Worm (Caenorhabditis elegans) whole organism, young adult: ENCODE results near the gene paf-2.
A peak's percentile ranks its signal among the peaks of the same experiment; 100 is the strongest.

Source experiments
- B0019.2 ChIP-seq: fragments of 200-800 bp; sonication (Bioruptor generic); conservative IDR thresholded peaks from 2 replicates; pipeline ENCODE4 v1.3.6; 2022; ENCODE audit warnings: missing genetic modification reagents, missing genetic modification characterization, missing compliant biosample characterization
- D2030.7 ChIP-seq: fragments of 200-800 bp; sonication (Bioruptor generic); IDR thresholded peaks from 2 replicates; pipeline ENCODE4 v1.3.6; 2022; ENCODE audit warnings: missing genetic modification reagents, missing genetic modification characterization, missing compliant biosample characterization
- F10E7.11 ChIP-seq: sonication (generic microtip); optimal IDR thresholded peaks from 2 replicates; lab custom pipeline; 2017; ENCODE audit warnings: mild to moderate bottlenecking, missing genetic modification characterization, moderate library complexity, missing compliant biosample characterization
- F22D6.2 ChIP-seq: sonication (generic microtip); optimal IDR thresholded peaks from 2 replicates; lab custom pipeline; 2016; ENCODE audit warnings: mild to moderate bottlenecking, missing genetic modification characterization, missing compliant biosample characterization
- F37B4.10 ChIP-seq: fragments of 200-800 bp; sonication (Bioruptor generic); IDR thresholded peaks from 2 replicates; pipeline ENCODE4 v1.3.6; 2022; ENCODE audit warnings: missing genetic modification characterization, missing compliant biosample characterization
- F57A8.1 ChIP-seq: fragments of 200-800 bp; sonication (Bioruptor generic); optimal IDR thresholded peaks from 2 replicates; lab custom pipeline; 2018; ENCODE audit warnings: mild to moderate bottlenecking, missing genetic modification characterization, moderate library complexity, missing compliant biosample characterization
- T07F8.4 ChIP-seq: sonication (generic microtip); optimal IDR thresholded peaks from 2 replicates; lab custom pipeline; 2016; ENCODE audit warnings: mild to moderate bottlenecking, missing genetic modification characterization, moderate library complexity, missing compliant biosample characterization
- Y56A3A.18 ChIP-seq: fragments of 200-800 bp; sonication (Bioruptor generic); IDR thresholded peaks from 2 replicates; pipeline ENCODE4 v1.3.6; 2022; ENCODE audit warnings: missing genetic modification reagents, missing genetic modification characterization, missing compliant biosample characterization
- Y79H2A.3 ChIP-seq: fragments of 200-800 bp; sonication (Bioruptor generic); conservative IDR thresholded peaks from 2 replicates; pipeline ENCODE4 v1.3.6; 2022; ENCODE audit warnings: missing genetic modification reagents, missing genetic modification characterization, missing compliant biosample characterization
- Y95B8A.8 ChIP-seq: fragments of 200-800 bp; sonication (Bioruptor generic); IDR thresholded peaks from 2 replicates; pipeline ENCODE4 v1.3.6; 2022; ENCODE audit warnings: missing genetic modification reagents, missing genetic modification characterization, missing compliant biosample characterization
- ZK185.1 ChIP-seq: sonication (generic microtip); optimal IDR thresholded peaks from 2 replicates; lab custom pipeline; 2016; ENCODE audit warnings: mild to moderate bottlenecking, missing genetic modification characterization, missing compliant biosample characterization; ENCODE audit not compliant: poor library complexity, severe bottlenecking
- atf-7 ChIP-seq: sonication (generic microtip); optimal IDR thresholded peaks from 2 replicates; lab custom pipeline; 2017; ENCODE audit warnings: mild to moderate bottlenecking, missing genetic modification characterization, missing compliant biosample characterization
- ccch-3 ChIP-seq: fragments of 200-800 bp; sonication (Bioruptor generic); optimal IDR thresholded peaks from 2 replicates; lab custom pipeline; 2018; ENCODE audit warnings: mild to moderate bottlenecking, missing genetic modification characterization, missing compliant biosample characterization
- cebp-1 ChIP-seq, 2 experiments: fragments of 200-800 bp in 1 of 2; sonication (Bioruptor generic) in 1 of 2; sonication (generic microtip) in 1 of 2; IDR thresholded peaks in 1 of 2; optimal IDR thresholded peaks in 1 of 2; 2 replicates each; pipeline versions ENCODE4 v1.3.6 to Lab custom; 2017 to 2022; ENCODE audit warnings: missing compliant biosample characterization in 2 of 2, missing genetic modification characterization in 2 of 2, mild to moderate bottlenecking in 1 of 2, missing genetic modification reagents in 1 of 2, moderate library complexity in 1 of 2
- cebp-2 ChIP-seq: fragments of 200-800 bp; sonication (Bioruptor generic); IDR thresholded peaks from 2 replicates; pipeline ENCODE4 v1.3.6; 2022; ENCODE audit warnings: missing genetic modification characterization, missing compliant biosample characterization
- ceh-27 ChIP-seq: fragments of 200-800 bp; sonication (Bioruptor generic); optimal IDR thresholded peaks from 2 replicates; lab custom pipeline; 2018; ENCODE audit warnings: mild to moderate bottlenecking, missing genetic modification characterization, moderate library complexity, missing compliant biosample characterization
- chd-7 ChIP-seq: sonication (generic microtip); optimal IDR thresholded peaks from 2 replicates; lab custom pipeline; 2016; ENCODE audit warnings: mild to moderate bottlenecking, missing genetic modification characterization, moderate library complexity, missing compliant biosample characterization
- die-1 ChIP-seq: sonication (generic microtip); optimal IDR thresholded peaks from 2 replicates; lab custom pipeline; 2016; ENCODE audit warnings: missing genotype, mild to moderate bottlenecking, missing genetic modification characterization, missing compliant biosample characterization
- efl-1 ChIP-seq: fragments of 150-350 bp; optimal IDR thresholded peaks from 2 replicates; lab custom pipeline; 2014; ENCODE audit warnings: missing biosample characterization, missing genetic modification reagents, missing genetic modification characterization
- egl-18 ChIP-seq: fragments of 200-800 bp; sonication (Bioruptor generic); IDR thresholded peaks from 2 replicates; pipeline ENCODE4 v1.3.6; 2022; ENCODE audit warnings: missing genetic modification reagents, missing genetic modification characterization, missing compliant biosample characterization
- egrh-3 ChIP-seq: fragments of 200-800 bp; sonication (Bioruptor generic); IDR thresholded peaks from 2 replicates; pipeline ENCODE4 v1.3.6; 2022; ENCODE audit warnings: missing genetic modification reagents, missing genetic modification characterization, missing compliant biosample characterization
- ets-4 ChIP-seq: fragments of 200-800 bp; sonication (Bioruptor generic); optimal IDR thresholded peaks from 2 replicates; lab custom pipeline; 2018; ENCODE audit warnings: mild to moderate bottlenecking, missing genetic modification characterization, missing compliant biosample characterization
- fkh-3 ChIP-seq: sonication (generic microtip); optimal IDR thresholded peaks from 2 replicates; lab custom pipeline; 2016; ENCODE audit warnings: mild to moderate bottlenecking, missing genetic modification characterization, missing compliant biosample characterization
- gei-17 ChIP-seq: fragments of 200-800 bp; sonication (Bioruptor generic); optimal IDR thresholded peaks from 2 replicates; lab custom pipeline; 2018; ENCODE audit warnings: mild to moderate bottlenecking, missing genetic modification characterization, missing compliant biosample characterization
- hmg-1.2 ChIP-seq: fragments of 200-800 bp; sonication (Bioruptor generic); IDR thresholded peaks from 2 replicates; pipeline ENCODE4 v1.3.6; 2022; ENCODE audit warnings: missing genetic modification reagents, missing genetic modification characterization, missing compliant biosample characterization
- hrde-1 ChIP-seq: sonication (generic microtip); optimal IDR thresholded peaks from 2 replicates; lab custom pipeline; 2016; ENCODE audit warnings: missing genetic modification characterization, mild to moderate bottlenecking, missing compliant biosample characterization, moderate library complexity, missing genotype, missing genetic modification reagents, borderline replicate concordance
- lag-1 ChIP-seq: fragments of 200-800 bp; sonication (Bioruptor generic); IDR thresholded peaks from 2 replicates; pipeline ENCODE4 v1.3.6; 2022; ENCODE audit warnings: missing genetic modification reagents, missing genetic modification characterization, missing compliant biosample characterization
- let-526 ChIP-seq: fragments of 200-800 bp; sonication (Bioruptor generic); IDR thresholded peaks from 2 replicates; pipeline ENCODE4 v1.3.6; 2022; ENCODE audit warnings: missing genetic modification reagents, missing genetic modification characterization, missing compliant biosample characterization
- lir-1 ChIP-seq: fragments of 200-800 bp; sonication (Bioruptor generic); conservative IDR thresholded peaks from 2 replicates; pipeline ENCODE4 v1.3.6; 2022; ENCODE audit warnings: missing genetic modification reagents, missing genetic modification characterization, missing compliant biosample characterization
- madf-10 ChIP-seq: sonication (generic microtip); optimal IDR thresholded peaks from 2 replicates; lab custom pipeline; 2016; ENCODE audit warnings: mild to moderate bottlenecking, missing genetic modification characterization, missing compliant biosample characterization
- mel-28 ChIP-seq: sonication (generic microtip); optimal IDR thresholded peaks from 2 replicates; lab custom pipeline; 2016; ENCODE audit warnings: borderline replicate concordance, mild to moderate bottlenecking, missing genetic modification characterization, missing compliant biosample characterization
- mes-4 ChIP-seq: sonication (generic microtip); optimal IDR thresholded peaks from 2 replicates; lab custom pipeline; 2016; ENCODE audit warnings: missing genotype, missing genetic modification characterization, missing compliant biosample characterization
- mxl-1 ChIP-seq: sonication (generic microtip); optimal IDR thresholded peaks from 2 replicates; lab custom pipeline; 2016; ENCODE audit warnings: missing genetic modification characterization, missing compliant biosample characterization
- nfyb-1 ChIP-seq: fragments of 200-800 bp; sonication (Bioruptor generic); IDR thresholded peaks from 2 replicates; pipeline ENCODE4 v1.3.6; 2022; ENCODE audit warnings: missing genetic modification reagents, missing genetic modification characterization, missing compliant biosample characterization
- nhr-120 ChIP-seq: fragments of 200-800 bp; sonication (Bioruptor generic); IDR thresholded peaks from 2 replicates; pipeline ENCODE4 v1.3.6; 2022; ENCODE audit warnings: missing genetic modification characterization, missing compliant biosample characterization
- nhr-179 ChIP-seq: sonication (generic microtip); optimal IDR thresholded peaks from 2 replicates; lab custom pipeline; 2016; ENCODE audit warnings: mild to moderate bottlenecking, missing genetic modification characterization, missing compliant biosample characterization
- nhr-27 ChIP-seq: fragments of 200-800 bp; sonication (Bioruptor generic); optimal IDR thresholded peaks from 2 replicates; lab custom pipeline; 2018; ENCODE audit warnings: mild to moderate bottlenecking, missing genetic modification characterization, moderate library complexity, missing compliant biosample characterization
- nhr-80 ChIP-seq: sonication (generic microtip); optimal IDR thresholded peaks from 2 replicates; lab custom pipeline; 2016; ENCODE audit warnings: missing genetic modification characterization, missing compliant biosample characterization
- rpc-1 ChIP-seq, 2 experiments: fragments of 150-350 bp in 1 of 2; sonication (generic microtip) in 1 of 2; optimal IDR thresholded peaks; 2 replicates each; lab custom pipeline; 2014 to 2018; ENCODE audit warnings: missing biosample characterization in 1 of 2, missing genetic modification characterization in 1 of 2, missing genetic modification reagents in 1 of 2, missing genotype in 1 of 2
- snpc-1.1 ChIP-seq: sonication (generic microtip); optimal IDR thresholded peaks from 2 replicates; lab custom pipeline; 2017; ENCODE audit warnings: missing genetic modification characterization, mild to moderate bottlenecking, missing compliant biosample characterization, antibody characterized with exemption, moderate library complexity, missing genotype, missing genetic modification reagents; ENCODE audit not compliant: insufficient read depth
- snpc-1.3 ChIP-seq: sonication (generic microtip); optimal IDR thresholded peaks from 2 replicates; lab custom pipeline; 2017; ENCODE audit warnings: missing genetic modification characterization, mild to moderate bottlenecking, missing compliant biosample characterization, antibody characterized with exemption, moderate library complexity, missing genotype, missing genetic modification reagents; ENCODE audit not compliant: insufficient read depth
- snpc-4 ChIP-seq, 5 experiments: fragments of 150-350 bp in 1 of 5; sonication (generic microtip) in 4 of 5; optimal IDR thresholded peaks; 2 replicates each; lab custom pipeline; 2014 to 2018; ENCODE audit warnings: missing genetic modification characterization in 5 of 5, missing biosample characterization in 3 of 5, antibody characterized with exemption in 2 of 5, mild to moderate bottlenecking in 2 of 5, missing compliant biosample characterization in 2 of 5, missing genotype in 2 of 5, moderate library complexity in 2 of 5, missing genetic modification reagents in 1 of 5
- sptf-2 ChIP-seq: fragments of 200-800 bp; sonication (Bioruptor generic); optimal IDR thresholded peaks from 2 replicates; lab custom pipeline; 2018; ENCODE audit warnings: mild to moderate bottlenecking, missing genetic modification characterization, missing compliant biosample characterization
- tlf-1 ChIP-seq: fragments of 200-800 bp; sonication (Bioruptor generic); optimal IDR thresholded peaks from 2 replicates; lab custom pipeline; 2018; ENCODE audit warnings: mild to moderate bottlenecking, missing genetic modification characterization, missing compliant biosample characterization
- unc-130 ChIP-seq: sonication (generic microtip); optimal IDR thresholded peaks from 2 replicates; lab custom pipeline; 2016; ENCODE audit warnings: missing genetic modification reagents, missing genetic modification characterization, missing compliant biosample characterization
- unc-62 ChIP-seq: fragments of 150-350 bp; optimal IDR thresholded peaks from 2 replicates; lab custom pipeline; 2014; ENCODE audit warnings: missing biosample characterization, missing genetic modification reagents, missing genetic modification characterization
- ztf-18 ChIP-seq: sonication (generic microtip); optimal IDR thresholded peaks from 2 replicates; lab custom pipeline; 2016; ENCODE audit warnings: missing genotype, mild to moderate bottlenecking, missing genetic modification characterization, missing compliant biosample characterization

The paf-2 gene

DNA sequence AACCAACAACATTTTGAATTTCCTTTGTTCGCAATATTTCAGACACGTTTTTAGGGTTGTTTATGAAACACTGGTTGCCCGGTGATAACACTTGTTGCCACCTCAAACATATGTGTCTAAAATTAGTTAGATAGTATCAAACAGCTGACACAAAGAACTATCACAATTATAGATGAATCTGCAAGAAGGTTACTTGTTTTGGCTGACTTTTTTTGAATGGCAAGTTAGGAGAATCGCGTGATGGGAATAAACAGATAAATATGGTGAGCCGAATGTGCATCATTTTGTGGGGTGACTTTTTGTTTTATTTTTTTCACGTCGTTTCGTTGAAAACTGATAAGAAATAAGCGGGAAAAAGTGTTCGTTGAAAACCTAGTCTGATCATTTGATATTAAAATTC is 52.4 kb downstream of the paf-2 start:
- TF ChIP-seq lag-1 (no peak), cebp-1 (GFP tag; IDR thresholded peaks at IDR 0.05; lab: Robert Waterston, UW) (0 out of 2 replicates have a peak, but pooled peaks have one; percentile 16), cebp-1 (tag; optimal IDR thresholded peaks at IDR 0.05; lab: Kevin White, UChicago) (peak; percentile 41), nhr-179 (tag; lab: Kevin White, UChicago) (no peak), egrh-3 (GFP tag; lab: Robert Waterston, UW) (no peak), ceh-27 (GFP tag; lab: Kevin White, UChicago) (no peak), nhr-120 (GFP tag; lab: Robert Waterston, UW) (no peak), efl-1 (GFP tag; lab: Kevin White, UChicago) (no peak), F37B4.10 (GFP tag; lab: Robert Waterston, UW) (no peak), snpc-1.1 (no peak), egl-18 (no peak), mes-4 (tag; lab: Kevin White, UChicago) (no peak), unc-130 (no peak), gei-17 (no peak), madf-10 (tag; lab: Kevin White, UChicago) (no peak), hrde-1 (tag; lab: Kevin White, UChicago) (no peak), Y95B8A.8 (GFP tag; lab: Robert Waterston, UW) (no peak), lir-1 (GFP tag; lab: Robert Waterston, UW) (no peak), chd-7 (tag; lab: Kevin White, UChicago) (peak; percentile 1), cebp-2 (GFP tag; lab: Robert Waterston, UW) (no peak), T07F8.4 (no peak), D2030.7 (GFP tag; lab: Robert Waterston, UW) (no peak), ccch-3 (GFP tag; lab: Kevin White, UChicago) (no peak), fkh-3 (tag; lab: Kevin White, UChicago) (no peak), nhr-80 (peak; percentile 87), nhr-27 (tag; lab: Kevin White, UChicago) (no peak), snpc-1.3 (no peak), snpc-4 (GFP tag; optimal IDR thresholded peaks at IDR 0.05; lab: Kevin White, UChicago) (no peak), snpc-4 (tag; optimal IDR thresholded peaks at IDR 0.05; lab: Kevin White, UChicago) (no peak), mel-28 (tag; lab: Kevin White, UChicago) (no peak), F10E7.11 (no peak), B0019.2 (GFP tag; lab: Robert Waterston, UW) (no peak), atf-7 (tag; lab: Kevin White, UChicago) (peak; percentile 49), ztf-18 (tag; lab: Kevin White, UChicago) (no peak), tlf-1 (GFP tag; lab: Kevin White, UChicago) (no peak), mxl-1 (tag; lab: Kevin White, UChicago) (no peak), Y79H2A.3 (no peak), ets-4 (GFP tag; lab: Kevin White, UChicago) (no peak), let-526 (no peak), sptf-2 (GFP tag; lab: Kevin White, UChicago) (no peak), ZK185.1 (tag; lab: Kevin White, UChicago) (no peak), F22D6.2 (tag; lab: Kevin White, UChicago) (no peak), die-1 (tag; lab: Kevin White, UChicago) (no peak), unc-62 (GFP tag; lab: Kevin White, UChicago) (peak; percentile 8), nfyb-1 (GFP tag; lab: Robert Waterston, UW) (0 out of 2 replicates have a peak, but pooled peaks have one; percentile 15), F57A8.1 (no peak), Y56A3A.18 (GFP tag; lab: Robert Waterston, UW) (no peak), rpc-1 (optimal IDR thresholded peaks at IDR 0.05; lab: Kevin White, UChicago) (no peak), rpc-1 (tag; optimal IDR thresholded peaks at IDR 0.05; lab: Kevin White, UChicago) (no peak), hmg-1.2 (no peak)
